Worm (Caenorhabditis elegans) whole organism, L2 larva: ENCODE results near the gene tax-4.
A peak's percentile ranks its signal among the peaks of the same experiment; 100 is the strongest.

Experiments used
- C34F6.9 ChIP-seq: fragments of 150-350 bp; optimal IDR thresholded peaks from 2 replicates; lab custom pipeline; 2014; ENCODE audit warnings: missing biosample characterization, missing genetic modification characterization
- F13H6.1 ChIP-seq: sonication (generic microtip); optimal IDR thresholded peaks from 2 replicates; lab custom pipeline; 2016; ENCODE audit warnings: missing genetic modification characterization, missing compliant biosample characterization
- Y55F3AM.14 ChIP-seq: fragments of 200-800 bp; sonication (Bioruptor generic); optimal IDR thresholded peaks from 2 replicates; lab custom pipeline; 2018; ENCODE audit warnings: mild to moderate bottlenecking, missing genetic modification characterization, missing compliant biosample characterization
- alr-1 ChIP-seq: fragments of 150-350 bp; optimal IDR thresholded peaks from 2 replicates; lab custom pipeline; 2014; ENCODE audit warnings: missing biosample characterization, missing genetic modification characterization
- aly-2 ChIP-seq: fragments of 150-350 bp; optimal IDR thresholded peaks from 2 replicates; lab custom pipeline; 2014; ENCODE audit warnings: missing biosample characterization, missing genetic modification characterization
- ama-1 ChIP-seq: fragments of 150-350 bp; optimal IDR thresholded peaks from 2 replicates; lab custom pipeline; 2018; ENCODE audit warnings: inconsistent platforms
- blmp-1 ChIP-seq: sonication (generic microtip); optimal IDR thresholded peaks from 2 replicates; lab custom pipeline; 2017; ENCODE audit warnings: missing genetic modification characterization, mild to moderate bottlenecking, missing compliant biosample characterization, antibody characterized with exemption, moderate library complexity; ENCODE audit not compliant: insufficient read depth
- ceh-16 ChIP-seq: fragments of 150-350 bp; optimal IDR thresholded peaks from 2 replicates; lab custom pipeline; 2014; ENCODE audit warnings: missing biosample characterization, missing genetic modification characterization
- ceh-82 ChIP-seq: fragments of 150-350 bp; optimal IDR thresholded peaks from 2 replicates; lab custom pipeline; 2014; ENCODE audit warnings: missing biosample characterization, missing genetic modification characterization
- crh-2 ChIP-seq: sonication (generic microtip); optimal IDR thresholded peaks from 2 replicates; lab custom pipeline; 2017; ENCODE audit warnings: missing biosample characterization, missing genetic modification characterization
- dmd-4 ChIP-seq: sonication (generic microtip); optimal IDR thresholded peaks from 2 replicates; lab custom pipeline; 2017; ENCODE audit warnings: missing biosample characterization, missing genetic modification characterization
- egl-27 ChIP-seq: sonication (generic microtip); optimal IDR thresholded peaks from 3 replicates; lab custom pipeline; 2017; ENCODE audit warnings: missing biosample characterization, missing genetic modification reagents, missing genetic modification characterization
- elt-1 ChIP-seq: fragments of 150-350 bp; optimal IDR thresholded peaks from 2 replicates; lab custom pipeline; 2014; ENCODE audit warnings: missing biosample characterization, missing genetic modification characterization
- elt-3 ChIP-seq: sonication (generic microtip); optimal IDR thresholded peaks from 2 replicates; lab custom pipeline; 2017; ENCODE audit warnings: missing biosample characterization, missing genetic modification characterization
- fos-1 ChIP-seq: fragments of 150-350 bp; optimal IDR thresholded peaks from 2 replicates; lab custom pipeline; 2014; ENCODE audit warnings: missing biosample characterization, missing genetic modification characterization
- gmeb-1 ChIP-seq: fragments of 150-350 bp; optimal IDR thresholded peaks from 2 replicates; lab custom pipeline; 2014; ENCODE audit warnings: missing biosample characterization, missing genetic modification characterization
- lin-11 ChIP-seq: fragments of 150-350 bp; sonication (generic microtip); optimal IDR thresholded peaks from 2 replicates; lab custom pipeline; 2014; ENCODE audit warnings: missing biosample characterization, missing genetic modification characterization, inconsistent platforms, mixed read lengths
- lin-13 ChIP-seq: fragments of 150-350 bp; optimal IDR thresholded peaks from 2 replicates; lab custom pipeline; 2014; ENCODE audit warnings: missing biosample characterization, missing genetic modification reagents, missing genetic modification characterization
- lin-39 ChIP-seq: fragments of 150-350 bp; optimal IDR thresholded peaks from 2 replicates; lab custom pipeline; 2014; ENCODE audit warnings: missing biosample characterization, missing genetic modification reagents, missing genetic modification characterization
- lsy-2 ChIP-seq, 2 experiments: fragments of 150-350 bp in 1 of 2; sonication (generic microtip) in 1 of 2; optimal IDR thresholded peaks; 2 replicates each; lab custom pipeline; 2014 to 2017; ENCODE audit warnings: missing biosample characterization in 2 of 2, missing genetic modification characterization in 2 of 2
- mab-5 ChIP-seq: fragments of 150-350 bp; optimal IDR thresholded peaks from 2 replicates; lab custom pipeline; 2014; ENCODE audit warnings: missing biosample characterization, missing genetic modification characterization
- mbf-1 ChIP-seq: sonication (generic microtip); optimal IDR thresholded peaks from 2 replicates; lab custom pipeline; 2017; ENCODE audit warnings: missing biosample characterization, missing genetic modification characterization
- mdl-1 ChIP-seq, 2 experiments: fragments of 150-350 bp in 1 of 2; sonication (generic microtip) in 1 of 2; optimal IDR thresholded peaks; 2 replicates each; lab custom pipeline; 2017; ENCODE audit warnings: missing biosample characterization in 2 of 2, missing genetic modification characterization in 2 of 2
- nhr-10 ChIP-seq: sonication (generic microtip); optimal IDR thresholded peaks from 2 replicates; lab custom pipeline; 2017; ENCODE audit warnings: missing biosample characterization, missing genetic modification characterization
- nhr-11 ChIP-seq: fragments of 150-350 bp; optimal IDR thresholded peaks from 2 replicates; lab custom pipeline; 2014; ENCODE audit warnings: missing biosample characterization, missing genetic modification characterization
- nhr-12 ChIP-seq: fragments of 150-350 bp; optimal IDR thresholded peaks from 2 replicates; lab custom pipeline; 2014; ENCODE audit warnings: missing biosample characterization, missing genetic modification characterization
- nhr-129 ChIP-seq: fragments of 150-350 bp; optimal IDR thresholded peaks from 2 replicates; lab custom pipeline; 2014; ENCODE audit warnings: missing biosample characterization, missing genetic modification characterization
- nhr-21 ChIP-seq: fragments of 150-350 bp; optimal IDR thresholded peaks from 2 replicates; lab custom pipeline; 2014; ENCODE audit warnings: missing biosample characterization, missing genetic modification characterization
- nhr-23 ChIP-seq: fragments of 150-350 bp; optimal IDR thresholded peaks from 2 replicates; lab custom pipeline; 2014; ENCODE audit warnings: missing biosample characterization, missing genetic modification reagents, missing genetic modification characterization
- nhr-237 ChIP-seq: fragments of 150-350 bp; optimal IDR thresholded peaks from 2 replicates; lab custom pipeline; 2014; ENCODE audit warnings: missing biosample characterization, missing genetic modification characterization
- nhr-25 ChIP-seq: fragments of 150-350 bp; sonication (generic microtip); optimal IDR thresholded peaks from 3 replicates; lab custom pipeline; 2014; ENCODE audit warnings: missing biosample characterization, missing genetic modification characterization
- nhr-6 ChIP-seq: fragments of 150-350 bp; optimal IDR thresholded peaks from 2 replicates; lab custom pipeline; 2014; ENCODE audit warnings: missing biosample characterization, missing genetic modification characterization
- nhr-77 ChIP-seq: fragments of 150-350 bp; optimal IDR thresholded peaks from 2 replicates; lab custom pipeline; 2014; ENCODE audit warnings: missing biosample characterization, missing genetic modification characterization
- peb-1 ChIP-seq: fragments of 150-350 bp; optimal IDR thresholded peaks from 2 replicates; lab custom pipeline; 2014; ENCODE audit warnings: missing biosample characterization, missing genetic modification characterization
- sem-4 ChIP-seq: fragments of 150-350 bp; optimal IDR thresholded peaks from 2 replicates; lab custom pipeline; 2014; ENCODE audit warnings: missing biosample characterization, missing genetic modification reagents, missing genetic modification characterization
- skn-1 ChIP-seq: sonication (generic microtip); optimal IDR thresholded peaks from 2 replicates; lab custom pipeline; 2017; ENCODE audit warnings: missing biosample characterization, missing genetic modification characterization
- sma-3 ChIP-seq: sonication (generic microtip); optimal IDR thresholded peaks from 2 replicates; lab custom pipeline; 2016; ENCODE audit warnings: missing genetic modification reagents, missing genetic modification characterization, missing compliant biosample characterization
- sma-9 ChIP-seq, 2 experiments: fragments of 150-350 bp in 1 of 2; sonication (generic microtip) in 1 of 2; optimal IDR thresholded peaks; 2 replicates each; lab custom pipeline; 2014 to 2016; ENCODE audit warnings: missing genetic modification characterization in 2 of 2, mild to moderate bottlenecking in 1 of 2, missing biosample characterization in 1 of 2, missing compliant biosample characterization in 1 of 2, missing genetic modification reagents in 1 of 2, moderate library complexity in 1 of 2
- snpc-4 ChIP-seq: fragments of 150-350 bp; optimal IDR thresholded peaks from 2 replicates; lab custom pipeline; 2014; ENCODE audit warnings: missing biosample characterization, missing genetic modification characterization
- unc-39 ChIP-seq: fragments of 150-350 bp; optimal IDR thresholded peaks from 2 replicates; lab custom pipeline; 2014; ENCODE audit warnings: missing biosample characterization, missing genetic modification characterization
- unc-55 ChIP-seq: fragments of 150-350 bp; sonication (generic microtip); optimal IDR thresholded peaks from 3 replicates; lab custom pipeline; 2014; ENCODE audit warnings: missing biosample characterization, missing genetic modification reagents, missing genetic modification characterization
- unc-62 ChIP-seq: fragments of 150-350 bp; optimal IDR thresholded peaks from 2 replicates; lab custom pipeline; 2014; ENCODE audit warnings: missing biosample characterization, missing genetic modification reagents, missing genetic modification characterization
- zag-1 ChIP-seq: fragments of 150-350 bp; optimal IDR thresholded peaks from 2 replicates; lab custom pipeline; 2014; ENCODE audit warnings: missing biosample characterization, missing genetic modification characterization
- ztf-1 ChIP-seq: fragments of 200-800 bp; sonication (Bioruptor generic); conservative IDR thresholded peaks from 2 replicates; pipeline ENCODE4 v1.3.6; 2022; ENCODE audit warnings: missing genetic modification characterization, missing compliant biosample characterization
- ztf-11 ChIP-seq: sonication (generic microtip); optimal IDR thresholded peaks from 2 replicates; lab custom pipeline; 2017; ENCODE audit warnings: missing biosample characterization, missing genetic modification characterization
- ztf-4 ChIP-seq: fragments of 150-350 bp; optimal IDR thresholded peaks from 2 replicates; lab custom pipeline; 2014; ENCODE audit warnings: missing biosample characterization, missing genetic modification characterization

tax-4 gene

DNA sequence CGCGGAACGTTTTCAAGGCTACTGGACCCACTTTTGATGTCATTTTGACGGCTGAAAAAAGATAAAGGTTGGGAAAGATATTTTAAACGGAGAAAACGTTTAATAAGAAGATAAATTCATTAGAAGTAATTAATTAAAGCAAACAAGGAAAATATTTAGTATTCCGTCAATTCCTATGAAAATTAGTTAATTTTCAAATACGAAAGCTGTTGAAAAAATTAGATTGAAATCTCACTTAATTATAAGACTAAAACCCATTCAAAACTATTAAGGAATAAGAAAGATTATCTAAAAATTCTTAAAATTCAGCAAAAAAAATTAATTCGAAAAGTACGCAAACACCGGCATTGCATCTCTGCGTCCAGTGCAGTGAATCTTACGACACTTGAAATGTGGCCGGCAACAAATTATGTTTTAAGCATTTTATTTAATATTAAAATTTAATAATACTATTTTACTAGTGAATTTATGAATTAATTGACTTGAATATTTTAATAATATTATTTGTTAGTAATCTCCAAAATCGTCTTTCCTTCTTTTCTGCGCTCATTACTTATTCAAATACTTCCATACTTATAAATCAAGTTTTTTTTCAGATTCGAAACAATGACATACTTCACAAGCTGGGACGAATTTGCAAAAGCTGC is 36.5 kb upstream of the tax-4 start, which contains the start of the genes ZK512.2 and ZK512.4:
Gene ZK512.2 (minus strand): TSS at position 51 of the 647 bp plus-strand sequence.
Gene ZK512.4 (plus strand): TSS at position 597 of the 647 bp plus-strand sequence.
- TF ChIP-seq nhr-77 (tag; lab: Kevin White, UChicago) (no peak), nhr-25 (tag; lab: Kevin White, UChicago) (no peak), unc-55 (GFP tag; lab: Kevin White, UChicago) (peak; percentile 38), dmd-4 (tag; lab: Kevin White, UChicago) (no peak), unc-39 (tag; lab: Kevin White, UChicago) (no peak), nhr-21 (no peak), nhr-6 (tag; lab: Kevin White, UChicago) (no peak), nhr-237 (tag; lab: Kevin White, UChicago) (no peak), blmp-1 (tag; lab: Kevin White, UChicago) (no peak), zag-1 (tag; lab: Kevin White, UChicago) (no peak), nhr-10 (tag; lab: Kevin White, UChicago) (no peak), sma-3 (GFP tag; lab: Kevin White, UChicago) (no peak), alr-1 (tag; lab: Kevin White, UChicago) (no peak), unc-62 (no peak), C34F6.9 (tag; lab: Kevin White, UChicago) (peak; percentile 28), elt-3 (tag; lab: Kevin White, UChicago) (no peak), lin-39 (no peak), egl-27 (tag; lab: Kevin White, UChicago) (no peak), skn-1 (tag; lab: Kevin White, UChicago) (no peak), aly-2 (tag; lab: Kevin White, UChicago) (no peak), lsy-2 (tag; optimal IDR thresholded peaks at IDR 0.05; lab: Kevin White, UChicago) (peak in 1 of 2 experiments; percentile 50), lin-11 (tag; lab: Kevin White, UChicago) (no peak), ama-1 (lab: Kevin White, UChicago) (no peak), elt-1 (no peak), mdl-1 (tag; optimal IDR thresholded peaks at IDR 0.05; lab: Kevin White, UChicago) (no peak), F13H6.1 (tag; lab: Kevin White, UChicago) (no peak), ceh-82 (no peak), ztf-1 (GFP tag; lab: Robert Waterston, UW) (no peak), mab-5 (tag; lab: Kevin White, UChicago) (no peak), nhr-129 (tag; lab: Kevin White, UChicago) (no peak), nhr-23 (tag; lab: Kevin White, UChicago) (no peak), ztf-11 (tag; lab: Kevin White, UChicago) (no peak), snpc-4 (tag; lab: Kevin White, UChicago) (no peak), crh-2 (tag; lab: Kevin White, UChicago) (peak; percentile 7), ceh-16 (tag; lab: Kevin White, UChicago) (no peak), fos-1 (tag; lab: Kevin White, UChicago) (no peak), lin-13 (GFP tag; lab: Kevin White, UChicago) (no peak), peb-1 (no peak), mbf-1 (tag; lab: Kevin White, UChicago) (no peak), sma-9 (GFP tag; optimal IDR thresholded peaks at IDR 0.05; lab: Kevin White, UChicago) (no peak), sma-9 (tag; optimal IDR thresholded peaks at IDR 0.05; lab: Kevin White, UChicago) (no peak), Y55F3AM.14 (GFP tag; lab: Kevin White, UChicago) (no peak), gmeb-1 (peak; percentile 29), nhr-12 (tag; lab: Kevin White, UChicago) (no peak)

- TF ChIP-seq egl-27 (tag; lab: Kevin White, UChicago) (no peak), ceh-16 (tag; lab: Kevin White, UChicago) (no peak), peb-1 (no peak), nhr-11 (tag; lab: Kevin White, UChicago) (no peak), unc-39 (tag; lab: Kevin White, UChicago) (no peak), elt-3 (tag; lab: Kevin White, UChicago) (no peak), nhr-25 (tag; lab: Kevin White, UChicago) (no peak), dmd-4 (tag; lab: Kevin White, UChicago) (no peak), aly-2 (tag; lab: Kevin White, UChicago) (no peak), mab-5 (tag; lab: Kevin White, UChicago) (no peak), C34F6.9 (tag; lab: Kevin White, UChicago) (no peak), ceh-82 (no peak), ztf-4 (tag; lab: Kevin White, UChicago) (no peak), nhr-6 (tag; lab: Kevin White, UChicago) (no peak), sem-4 (tag; lab: Kevin White, UChicago) (no peak), nhr-10 (tag; lab: Kevin White, UChicago) (no peak), lin-11 (tag; lab: Kevin White, UChicago) (no peak), nhr-77 (tag; lab: Kevin White, UChicago) (no peak), crh-2 (tag; lab: Kevin White, UChicago) (no peak), nhr-21 (no peak)
These were observed 35.6 kb upstream of the tax-4 start, which contains the start of gene ZK512.8 for ce11 chrIII:9145765-9146164. Gene ZK512.8, plus strand, starts transcription at chrIII:9146065.
